Worm (Caenorhabditis elegans) whole organism, late embryonic: Measurements from ENCODE around the gene M01F1.4.

Source experiments
- K09A11.1 ChIP-seq: sonication (generic microtip); optimal IDR thresholded peaks from 2 replicates; lab custom pipeline; 2017; ENCODE audit warnings: antibody characterized with exemption, mild to moderate bottlenecking, missing genetic modification characterization, missing compliant biosample characterization; ENCODE audit not compliant: insufficient read depth
- eyg-1 ChIP-seq: sonication (generic microtip); optimal IDR thresholded peaks from 2 replicates; lab custom pipeline; 2016; ENCODE audit warnings: missing genotype, missing genetic modification characterization, missing compliant biosample characterization
- hlh-30 ChIP-seq: sonication (generic microtip); optimal IDR thresholded peaks from 2 replicates; lab custom pipeline; 2017; ENCODE audit warnings: antibody characterized with exemption, missing genetic modification characterization, missing compliant biosample characterization; ENCODE audit not compliant: insufficient read depth
- madf-2 ChIP-seq: sonication (generic microtip); optimal IDR thresholded peaks from 2 replicates; lab custom pipeline; 2017; ENCODE audit warnings: missing genetic modification characterization, missing compliant biosample characterization
- nfya-1 ChIP-seq: sonication (generic microtip); optimal IDR thresholded peaks from 2 replicates; lab custom pipeline; 2017; ENCODE audit warnings: missing genetic modification characterization, mild to moderate bottlenecking, missing compliant biosample characterization, antibody characterized with exemption, moderate library complexity
- pha-4 ChIP-seq: fragments of 150-350 bp; optimal IDR thresholded peaks from 2 replicates; lab custom pipeline; 2018; ENCODE audit warnings: missing biosample characterization, missing genetic modification reagents, missing genetic modification characterization
- pqm-1 ChIP-seq: sonication (generic microtip); optimal IDR thresholded peaks from 2 replicates; lab custom pipeline; 2016; ENCODE audit warnings: missing genetic modification characterization, missing compliant biosample characterization
- sox-2 ChIP-seq: fragments of 200-800 bp; sonication (Bioruptor generic); IDR thresholded peaks from 2 replicates; pipeline ENCODE4 v1.3.6; 2022; ENCODE audit warnings: missing genetic modification reagents, missing genetic modification characterization, missing compliant biosample characterization
- zip-5 ChIP-seq: sonication (generic microtip); optimal IDR thresholded peaks from 2 replicates; lab custom pipeline; 2016; ENCODE audit warnings: missing genetic modification characterization, missing compliant biosample characterization

ce11 chrIII:3502215-3502838 is 7.5 kb downstream of the M01F1.4 start, which contains the start of gene M01F1.8:
- TF ChIP-seq hlh-30 (tag; lab: Kevin White, UChicago), result no peak
- TF ChIP-seq pqm-1 (tag; lab: Kevin White, UChicago), result no peak
- no peak for TF ChIP-seq zip-5 (tag; lab: Kevin White, UChicago)
- TF ChIP-seq madf-2 (tag; lab: Kevin White, UChicago), result no peak
- no peak for TF ChIP-seq nfya-1
- TF ChIP-seq eyg-1 (tag; lab: Kevin White, UChicago), result no peak
- TF ChIP-seq sox-2 (GFP tag; lab: Robert Waterston, UW), result no peak
- no peak for TF ChIP-seq K09A11.1 (tag; lab: Kevin White, UChicago)
- TF ChIP-seq pha-4, result no peak
